Fruit fly (Drosophila melanogaster): ENCODE data around the gene CG9300.

Gene CG9300

dm6 chr3L:19524690-19525089, 27.5 kb upstream of the CG9300 start (continued):
- TF ChIP-seq Met (GFP tag; optimal IDR thresholded peaks at IDR 0.05) (no peak), Gug (GFP tag; IDR thresholded peaks at IDR 0.05) (no peak), Hr39 (GFP tag; optimal IDR thresholded peaks at IDR 0.05) (no peak), Eip75B (GFP tag; optimal IDR thresholded peaks at IDR 0.05) (no peak), CG8632 (GFP tag; optimal IDR thresholded peaks at IDR 0.05) (no peak), esn (GFP tag; optimal IDR thresholded peaks at IDR 0.05) (no peak), Ets21C (GFP tag; optimal IDR thresholded peaks at IDR 0.05) (no peak), Ets96B (tag; optimal IDR thresholded peaks at IDR 0.05) (no peak), pdm3 (GFP tag; optimal IDR thresholded peaks at IDR 0.05) (no peak), topi (GFP tag; optimal IDR thresholded peaks at IDR 0.05) (no peak), CG10631 (GFP tag; optimal IDR thresholded peaks at IDR 0.05) (no peak), Sox15 (GFP tag; optimal IDR thresholded peaks at IDR 0.05) (no peak), Hr38 (GFP tag; optimal IDR thresholded peaks at IDR 0.05) (no peak), CG15336 (GFP tag; IDR thresholded peaks at IDR 0.05) (peak; percentile 62), eg (GFP tag; IDR thresholded peaks at IDR 0.05) (peak; percentile 41; the same call in 1 of the 3 replicates), cyc (GFP tag; optimal IDR thresholded peaks at IDR 0.05) (no peak), CG32006 (GFP tag; optimal IDR thresholded peaks at IDR 0.05) (peak; percentile 14), CG8319 (GFP tag; optimal IDR thresholded peaks at IDR 0.05) (no peak), net (GFP tag; optimal IDR thresholded peaks at IDR 0.05) (no peak), CG4318 (GFP tag; optimal IDR thresholded peaks at IDR 0.05) (no peak), CG16779 (tag; optimal IDR thresholded peaks at IDR 0.05) (no peak), CG31627 (GFP tag; optimal IDR thresholded peaks at IDR 0.05) (no peak), svp (GFP tag) (peak; percentile 28), Smox (GFP tag; optimal IDR thresholded peaks at IDR 0.05) (no peak), Sox14 (GFP tag; optimal IDR thresholded peaks at IDR 0.05) (no peak), CG3919 (GFP tag; optimal IDR thresholded peaks at IDR 0.05) (no peak), vri (GFP tag; optimal IDR thresholded peaks at IDR 0.05) (no peak), CG11762 (GFP tag; optimal IDR thresholded peaks at IDR 0.05; ENCODE audit: insufficient read depth) (no peak), Blimp-1 (GFP tag; optimal IDR thresholded peaks at IDR 0.05) (no peak), CG6854 (GFP tag; optimal IDR thresholded peaks at IDR 0.05) (no peak), ss (GFP tag; optimal IDR thresholded peaks at IDR 0.05) (no peak), salr (GFP tag; optimal IDR thresholded peaks at IDR 0.05) (no peak), CG8119 (GFP tag; IDR thresholded peaks at IDR 0.05) (peak; percentile 67), CG1621 (tag; optimal IDR thresholded peaks at IDR 0.05) (no peak), CG3032 (tag; optimal IDR thresholded peaks at IDR 0.05) (no peak)

dm6 chr3L:19525736-19526135, 26.5 kb upstream of the CG9300 start:
- no peak for TF ChIP-seq CG6854 (GFP tag; optimal IDR thresholded peaks at IDR 0.05)
- TF ChIP-seq CG8319 (GFP tag; optimal IDR thresholded peaks at IDR 0.05), result no peak
- no peak for TF ChIP-seq esn (GFP tag; optimal IDR thresholded peaks at IDR 0.05)
- TF ChIP-seq dac (GFP tag; optimal IDR thresholded peaks at IDR 0.05), result no peak
- no peak for TF ChIP-seq fkh (GFP tag; optimal IDR thresholded peaks at IDR 0.05)
- no peak for TF ChIP-seq CG4318 (GFP tag; optimal IDR thresholded peaks at IDR 0.05)
- no peak for TF ChIP-seq Lpt (GFP tag; optimal IDR thresholded peaks at IDR 0.05)
- no peak for TF ChIP-seq Sox15 (GFP tag; optimal IDR thresholded peaks at IDR 0.05)

- TF ChIP-seq topi (GFP tag; optimal IDR thresholded peaks at IDR 0.05) (no peak), Ets21C (GFP tag; optimal IDR thresholded peaks at IDR 0.05) (no peak), Sox102F (GFP tag; optimal IDR thresholded peaks at IDR 0.05) (no peak), vri (GFP tag; optimal IDR thresholded peaks at IDR 0.05) (no peak), spab (GFP tag; optimal IDR thresholded peaks at IDR 0.05) (no peak)
These were observed 23.7 kb upstream of the CG9300 start for dm6 chr3L:19528547-19528946.
